Fruit fly (Drosophila melanogaster): ENCODE measurements around the gene CG1737.

CG1737 gene

dm6 chrX:11384023-11384444, 33.6 kb downstream of the CG1737 start (continued):
- no peak for TF ChIP-seq CG16813 (GFP tag; IDR thresholded peaks at IDR 0.05; ENCODE audit: partially characterized antibody)
- peak; percentile 62 for TF ChIP-seq ems (GFP tag; optimal IDR thresholded peaks at IDR 0.05)
- no peak for TF ChIP-seq CG31388 (GFP tag; optimal IDR thresholded peaks at IDR 0.05)
- peak; percentile 58 for TF ChIP-seq pum (GFP tag; optimal IDR thresholded peaks at IDR 0.05)
- TF ChIP-seq Bdp1 (GFP tag; optimal IDR thresholded peaks at IDR 0.05): peak; percentile 27
- peak; percentile 27 for TF ChIP-seq nau (GFP tag; optimal IDR thresholded peaks at IDR 0.05)
- TF ChIP-seq CTCF (GFP tag; optimal IDR thresholded peaks at IDR 0.05): peak; percentile 9
- peak; percentile 50 for TF ChIP-seq Chrac-16 (GFP tag; optimal IDR thresholded peaks at IDR 0.05)
- no peak for TF ChIP-seq sens-2 (GFP tag; IDR thresholded peaks at IDR 0.05)
- no peak for TF ChIP-seq CG14710 (tag; optimal IDR thresholded peaks at IDR 0.05)
- peak; percentile 81 for TF ChIP-seq ewg (GFP tag; optimal IDR thresholded peaks at IDR 0.05)
- no peak for TF ChIP-seq CG2875 (GFP tag; optimal IDR thresholded peaks at IDR 0.05)
- 0 out of 3 replicates have a peak, but pooled peaks have one; percentile 44 for TF ChIP-seq gce (GFP tag; IDR thresholded peaks at IDR 0.05)
- peak; percentile 49; the same call in 1 of the 2 replicates for TF ChIP-seq Awh (GFP tag; IDR thresholded peaks at IDR 0.05)
- TF ChIP-seq HLH3B (GFP tag; IDR thresholded peaks at IDR 0.05): peak; percentile 69
- TF ChIP-seq CG14014 (GFP tag; IDR thresholded peaks at IDR 0.05): peak; percentile 90
- TF ChIP-seq CG2116 (GFP tag; optimal IDR thresholded peaks at IDR 0.05): no peak
- TF ChIP-seq CG3995 (GFP tag; optimal IDR thresholded peaks at IDR 0.05): peak; percentile 13
- no peak for TF ChIP-seq Neu2 (GFP tag; optimal IDR thresholded peaks at IDR 0.05; ENCODE audit: borderline replicate concordance)
- peak; percentile 39; the same call in 1 of the 2 replicates for TF ChIP-seq ara (GFP tag; IDR thresholded peaks at IDR 0.05)
- TF ChIP-seq CG17568 (GFP tag; optimal IDR thresholded peaks at IDR 0.05): peak; percentile 44
- no peak for TF ChIP-seq NC2β (GFP tag; optimal IDR thresholded peaks at IDR 0.05)
- TF ChIP-seq Stat92E (GFP tag; optimal IDR thresholded peaks at IDR 0.05): no peak
- TF ChIP-seq phol (tag; optimal IDR thresholded peaks at IDR 0.05): peak; percentile 45
- no peak for TF ChIP-seq CG4617 (GFP tag; optimal IDR thresholded peaks at IDR 0.05; ENCODE audit: borderline replicate concordance)
- peak; percentile 38; the same call in 1 of the 2 replicates for TF ChIP-seq Ravus (GFP tag; IDR thresholded peaks at IDR 0.05)
- TF ChIP-seq pfk (GFP tag; optimal IDR thresholded peaks at IDR 0.05): peak; percentile 69
- peak; percentile 40 for TF ChIP-seq maf-S (GFP tag; optimal IDR thresholded peaks at IDR 0.05)
- TF ChIP-seq CG7987 (GFP tag; optimal IDR thresholded peaks at IDR 0.05): no peak
- TF ChIP-seq Rx (GFP tag; IDR thresholded peaks at IDR 0.05): peak; percentile 52; the same call in 1 of the 2 replicates
- TF ChIP-seq CG7839 (tag; optimal IDR thresholded peaks at IDR 0.05): peak; percentile 83
- TF ChIP-seq croc (GFP tag; conservative IDR thresholded peaks at IDR 0.05): peak; percentile 32; the same call in 2 of the 3 replicates
- TF ChIP-seq Doc3 (GFP tag; IDR thresholded peaks at IDR 0.05; ENCODE audit: partially characterized antibody): no peak
- TF ChIP-seq ato (GFP tag; IDR thresholded peaks at IDR 0.05; ENCODE audit: partially characterized antibody): no peak
- no peak for TF ChIP-seq CkIIα-i1 (GFP tag; IDR thresholded peaks at IDR 0.05)
- TF ChIP-seq org-1 (GFP tag; optimal IDR thresholded peaks at IDR 0.05): peak; percentile 54
- no peak for TF ChIP-seq CG10462 (GFP tag; optimal IDR thresholded peaks at IDR 0.05)
- no peak for TF ChIP-seq Dip2 (GFP tag; IDR thresholded peaks at IDR 0.05)
- peak; percentile 71 for TF ChIP-seq Dip3 (GFP tag; optimal IDR thresholded peaks at IDR 0.05)
- no peak for TF ChIP-seq CG2129 (GFP tag; IDR thresholded peaks at IDR 0.05; ENCODE audit: partially characterized antibody)
- peak; percentile 31 for TF ChIP-seq CG10267 (tag; optimal IDR thresholded peaks at IDR 0.05)
- peak; percentile 18 for TF ChIP-seq CG18764 (GFP tag; optimal IDR thresholded peaks at IDR 0.05)
- TF ChIP-seq bsh (GFP tag; optimal IDR thresholded peaks at IDR 0.05): no peak
- TF ChIP-seq CoRest (tag; optimal IDR thresholded peaks at IDR 0.05): peak; percentile 61
- TF ChIP-seq repo (GFP tag; optimal IDR thresholded peaks at IDR 0.05): no peak
- no peak for TF ChIP-seq Trl (optimal IDR thresholded peaks at IDR 0.05)
- peak; percentile 55 for TF ChIP-seq Trl (GFP tag; optimal IDR thresholded peaks at IDR 0.05)
- peak; percentile 68 for TF ChIP-seq CG10147 (GFP tag; optimal IDR thresholded peaks at IDR 0.05)
- TF ChIP-seq disco-r (GFP tag; optimal IDR thresholded peaks at IDR 0.05): no peak
- TF ChIP-seq crp (GFP tag; optimal IDR thresholded peaks at IDR 0.05): no peak
- no peak for TF ChIP-seq wor (GFP tag; IDR thresholded peaks at IDR 0.05)
